Worm (Caenorhabditis elegans): ENCODE results near the gene twk-24.

Gene twk-24

DNA sequence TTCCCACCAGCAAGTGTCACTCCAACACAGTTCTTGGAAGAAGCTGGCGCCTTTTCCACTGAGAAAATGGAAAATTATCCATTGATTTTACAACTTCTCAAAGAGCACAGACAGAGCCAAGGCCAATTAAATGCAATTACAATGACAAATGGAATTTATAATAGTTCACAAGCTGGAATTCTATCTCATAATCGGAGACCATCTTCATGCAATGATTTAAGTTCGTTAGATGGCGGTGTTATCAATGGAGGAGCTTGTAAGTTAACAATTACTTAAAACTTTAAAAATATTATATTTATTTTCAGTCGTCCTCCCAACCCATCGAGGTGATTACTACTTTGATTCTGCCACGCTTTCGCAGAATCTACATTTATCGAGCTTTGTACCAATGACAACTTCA is 36.6 kb upstream of the twk-24 start:
- TF ChIP-seq mxl-3 (GFP tag; optimal IDR thresholded peaks at IDR 0.05) (no peak), egl-27 (tag; optimal IDR thresholded peaks at IDR 0.05) (no peak), ceh-62 (tag; optimal IDR thresholded peaks at IDR 0.05) (no peak), nhr-28 (tag; optimal IDR thresholded peaks at IDR 0.05) (no peak), R02D3.7 (tag; optimal IDR thresholded peaks at IDR 0.05) (no peak), T26A8.4 (GFP tag; IDR thresholded peaks at IDR 0.05) (no peak)

DNA sequence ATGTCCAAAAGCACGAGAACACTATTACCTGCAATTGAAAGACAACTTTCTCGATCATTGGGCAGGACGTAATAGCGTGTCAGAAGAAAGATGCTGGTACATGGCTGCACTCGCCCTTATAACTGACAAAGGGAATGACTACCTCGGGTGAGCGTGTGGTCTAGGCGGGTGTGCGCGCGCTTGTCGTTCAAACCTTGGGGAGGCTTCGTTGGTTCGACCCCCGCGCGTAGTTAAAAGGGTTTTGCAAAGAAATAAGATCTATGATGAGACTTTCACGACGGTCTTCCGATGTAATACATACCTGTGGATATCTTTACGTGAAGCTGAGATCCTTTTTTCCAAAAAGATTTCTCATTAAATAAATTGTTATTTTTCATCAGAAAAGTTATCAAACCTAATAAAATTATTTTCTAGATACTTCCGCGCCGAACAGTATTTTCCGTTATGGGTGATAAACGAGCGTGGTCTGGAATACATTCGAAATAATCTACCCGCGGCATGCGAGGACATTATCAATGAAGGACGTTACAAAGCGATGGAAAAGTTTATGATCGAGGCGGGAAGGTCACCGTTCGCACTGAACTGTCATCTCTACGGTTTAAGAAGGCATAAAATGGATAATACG is 34.4 kb upstream of the twk-24 start:
- TF ChIP-seq ZK337.2 (GFP tag; IDR thresholded peaks at IDR 0.05) (peak; percentile 98), ctbp-1 (GFP tag; IDR thresholded peaks at IDR 0.05) (peak; percentile 99), unc-130 (GFP tag; optimal IDR thresholded peaks at IDR 0.05) (peak; percentile 83), daf-8 (GFP tag; IDR thresholded peaks at IDR 0.05) (peak; percentile 96), mes-2 (tag; optimal IDR thresholded peaks at IDR 0.05; ENCODE audit: poor library complexity, severe bottlenecking) (peak; percentile 95), lin-29 (GFP tag; IDR thresholded peaks at IDR 0.05) (peak; percentile 94), F44E2.7 (GFP tag; IDR thresholded peaks at IDR 0.05) (peak; percentile 100), php-3 (GFP tag; IDR thresholded peaks at IDR 0.05) (peak; percentile 99), snpc-1.2 (GFP tag; IDR thresholded peaks at IDR 0.05) (peak; percentile 97), nhr-77 (tag; optimal IDR thresholded peaks at IDR 0.05) (peak; percentile 75), lin-39 (tag; optimal IDR thresholded peaks at IDR 0.05) (no peak), arid-1 (GFP tag; conservative IDR thresholded peaks at IDR 0.05) (peak; percentile 99), nhr-41 (GFP tag; IDR thresholded peaks at IDR 0.05) (peak; percentile 100), madf-5 (GFP tag; IDR thresholded peaks at IDR 0.05) (peak; percentile 100), dpl-1 (GFP tag; optimal IDR thresholded peaks at IDR 0.05) (peak; percentile 63), ztf-7 (tag; optimal IDR thresholded peaks at IDR 0.05) (peak; percentile 70), nhr-25 (tag; optimal IDR thresholded peaks at IDR 0.05; ENCODE audit: borderline replicate concordance, insufficient read depth) (peak; percentile 53), ama-1 (optimal IDR thresholded peaks at IDR 0.05) (peak; percentile 91), zip-11 (GFP tag; IDR thresholded peaks at IDR 0.05) (peak; percentile 94), Y75B8A.6 (GFP tag; IDR thresholded peaks at IDR 0.05) (peak; percentile 96), lin-38 (GFP tag; IDR thresholded peaks at IDR 0.05) (peak; percentile 93), daf-16 (GFP tag; optimal IDR thresholded peaks at IDR 0.05) (peak; percentile 96 to 98), daf-16 (tag; optimal IDR thresholded peaks at IDR 0.05) (peak; percentile 81), ZK546.5 (tag; optimal IDR thresholded peaks at IDR 0.05) (peak in 1 of 2 experiments; percentile 23), nhr-102 (tag; optimal IDR thresholded peaks at IDR 0.05) (peak; percentile 95), aly-2 (tag; optimal IDR thresholded peaks at IDR 0.05) (peak; percentile 94), lin-1 (GFP tag; IDR thresholded peaks at IDR 0.05) (peak; percentile 98), lim-7 (GFP tag; IDR thresholded peaks at IDR 0.05) (peak; percentile 100), mxl-2 (GFP tag; conservative IDR thresholded peaks at IDR 0.05) (peak; percentile 93), pqm-1 (tag; optimal IDR thresholded peaks at IDR 0.05) (no peak), sdz-12 (GFP tag; optimal IDR thresholded peaks at IDR 0.05) (peak; percentile 98), fos-1 (tag; optimal IDR thresholded peaks at IDR 0.05) (no peak), nhr-237 (tag; optimal IDR thresholded peaks at IDR 0.05) (no peak), ces-1 (GFP tag; optimal IDR thresholded peaks at IDR 0.05) (peak; percentile 55), nhr-111 (GFP tag; optimal IDR thresholded peaks at IDR 0.05) (peak; percentile 100), cey-2 (tag; optimal IDR thresholded peaks at IDR 0.05; ENCODE audit: borderline replicate concordance, insufficient read depth) (peak; percentile 42), pha-4 (GFP tag; IDR thresholded peaks at IDR 0.05) (peak; percentile 99), pha-4 (tag; optimal IDR thresholded peaks at IDR 0.05) (no peak), Y5F2A.4 (GFP tag; optimal IDR thresholded peaks at IDR 0.05) (peak; percentile 98), F37D6.2 (tag; optimal IDR thresholded peaks at IDR 0.05) (peak; percentile 89), mep-1 (tag; optimal IDR thresholded peaks at IDR 0.05) (peak; percentile 91), dve-1 (tag; optimal IDR thresholded peaks at IDR 0.05; ENCODE audit: insufficient read depth) (peak; percentile 89), Y48G9A.11 (GFP tag; IDR thresholded peaks at IDR 0.05) (peak; percentile 96)
